Fruit fly (Drosophila melanogaster) whole organism, embryonic: ENCODE data around the gene CG14691.

Source experiments
- Ada2b ChIP-seq: fragments of 200-800 bp; sonication (Bioruptor generic); IDR thresholded peaks from 2 replicates; pipeline ENCODE4 v1.3.6; 2022; ENCODE audit warnings: missing biosample characterization, missing genetic modification characterization
- BtbVII ChIP-seq: fragments of 200-800 bp; sonication (Bioruptor generic); optimal IDR thresholded peaks from 3 replicates; lab custom pipeline; 2017; ENCODE audit warnings: missing biosample characterization, mild to moderate bottlenecking, missing genetic modification characterization
- CG1024 ChIP-seq: fragments of 200-800 bp; sonication (Bioruptor generic); IDR thresholded peaks from 2 replicates; pipeline ENCODE4 v1.3.6; 2022; ENCODE audit warnings: missing biosample characterization, missing genetic modification characterization
- CG10321 ChIP-seq: fragments of 200-800 bp; sonication (Bioruptor generic); IDR thresholded peaks from 2 replicates; pipeline ENCODE4 v1.3.6; 2022; ENCODE audit warnings: missing biosample characterization, missing genetic modification characterization
- CG10431 ChIP-seq: fragments of 200-800 bp; sonication (Bioruptor generic); optimal IDR thresholded peaks from 3 replicates; lab custom pipeline; 2018; ENCODE audit warnings: missing biosample characterization, mild to moderate bottlenecking, missing genetic modification characterization
- CG10565 ChIP-seq: fragments of 200-800 bp; sonication (Bioruptor generic); optimal IDR thresholded peaks from 3 replicates; lab custom pipeline; 2016; ENCODE audit warnings: missing biosample characterization, mild to moderate bottlenecking, missing genetic modification characterization
- CG13296 ChIP-seq: fragments of 200-800 bp; sonication (Bioruptor generic); optimal IDR thresholded peaks from 3 replicates; lab custom pipeline; 2018; ENCODE audit warnings: missing biosample characterization, mild to moderate bottlenecking, missing genetic modification characterization
- CG15696 ChIP-seq: fragments of 200-800 bp; sonication (Bioruptor generic); optimal IDR thresholded peaks from 2 replicates; lab custom pipeline; 2019; ENCODE audit warnings: missing biosample characterization, mild to moderate bottlenecking, missing genetic modification characterization, moderate library complexity
- CG2116 ChIP-seq: fragments of 200-800 bp; sonication (Bioruptor generic); optimal IDR thresholded peaks from 3 replicates; lab custom pipeline; 2018; ENCODE audit warnings: missing biosample characterization, mild to moderate bottlenecking, missing genetic modification characterization
- CG2129 ChIP-seq: fragments of 200-800 bp; sonication (Bioruptor generic); IDR thresholded peaks from 2 replicates; pipeline ENCODE4 v1.3.6; 2022; ENCODE audit warnings: missing biosample characterization, missing genetic modification characterization; ENCODE audit not compliant: partially characterized antibody
- CG34376 ChIP-seq: fragments of 200-800 bp; sonication (Bioruptor generic); optimal IDR thresholded peaks from 2 replicates; lab custom pipeline; 2018; ENCODE audit warnings: missing biosample characterization, mild to moderate bottlenecking, missing genetic modification characterization
- CG42726 ChIP-seq: fragments of 200-800 bp; sonication (Bioruptor generic); IDR thresholded peaks from 2 replicates; pipeline ENCODE4 v1.3.6; 2022; ENCODE audit warnings: missing biosample characterization, missing genetic modification characterization; ENCODE audit not compliant: partially characterized antibody
- CG4424 ChIP-seq: fragments of 200-800 bp; sonication (Bioruptor generic); optimal IDR thresholded peaks from 3 replicates; lab custom pipeline; 2016; ENCODE audit warnings: missing biosample characterization, missing genetic modification characterization
- CG5953 ChIP-seq: fragments of 200-800 bp; sonication (Bioruptor generic); IDR thresholded peaks from 2 replicates; pipeline ENCODE4 v1.3.6; 2022; ENCODE audit warnings: missing biosample characterization, missing genetic modification characterization
- CG6791 ChIP-seq: fragments of 200-800 bp; sonication (Bioruptor generic); IDR thresholded peaks from 3 replicates; pipeline ENCODE4 v1.3.6; 2022; ENCODE audit warnings: missing biosample characterization, missing genetic modification characterization; ENCODE audit not compliant: partially characterized antibody
- CG6813 ChIP-seq: fragments of 200-800 bp; sonication (Bioruptor generic); optimal IDR thresholded peaks from 2 replicates; lab custom pipeline; 2017; ENCODE audit warnings: missing biosample characterization, missing genetic modification characterization, mild to moderate bottlenecking, moderate library complexity, missing genetic modification reagents
- CG6854 ChIP-seq: fragments of 200-800 bp; sonication (Bioruptor generic); optimal IDR thresholded peaks from 3 replicates; lab custom pipeline; 2017; ENCODE audit warnings: missing biosample characterization, mild to moderate bottlenecking, missing genetic modification characterization
- Dad ChIP-seq: fragments of 200-800 bp; sonication (Bioruptor generic); optimal IDR thresholded peaks from 3 replicates; lab custom pipeline; 2016; ENCODE audit warnings: missing biosample characterization, missing genetic modification characterization
- E2f2 ChIP-seq: fragments of 200-800 bp; sonication (Bioruptor generic); IDR thresholded peaks from 2 replicates; pipeline ENCODE4 v1.3.6; 2022; ENCODE audit warnings: missing biosample characterization, missing genetic modification characterization
- Elba2 ChIP-seq: fragments of 200-800 bp; sonication (Bioruptor generic); optimal IDR thresholded peaks from 3 replicates; lab custom pipeline; 2016; ENCODE audit warnings: missing biosample characterization, missing genetic modification characterization
- Fer2 ChIP-seq: fragments of 200-800 bp; sonication (Bioruptor generic); optimal IDR thresholded peaks from 2 replicates; lab custom pipeline; 2018; ENCODE audit warnings: missing biosample characterization, mild to moderate bottlenecking, missing genetic modification characterization, moderate library complexity
- HLH54F ChIP-seq: fragments of 200-800 bp; sonication (Bioruptor generic); optimal IDR thresholded peaks from 3 replicates; lab custom pipeline; 2016; ENCODE audit warnings: missing biosample characterization, missing genetic modification characterization
- Hmx ChIP-seq: fragments of 200-800 bp; sonication (Bioruptor generic); optimal IDR thresholded peaks from 2 replicates; lab custom pipeline; 2016; ENCODE audit warnings: missing biosample characterization, missing genetic modification characterization
- Hr78 ChIP-seq, 2 experiments: fragments of 200-800 bp in 1 of 2; fragments of >200 bp in 1 of 2; sonication (Bioruptor generic) in 1 of 2; optimal IDR thresholded peaks; 2 replicates each; lab custom pipeline; 2017 to 2019; ENCODE audit warnings: missing biosample characterization in 2 of 2, missing genetic modification characterization in 2 of 2, mild to moderate bottlenecking in 1 of 2, moderate library complexity in 1 of 2
- Lim3 ChIP-seq: fragments of 200-800 bp; sonication (Bioruptor generic); IDR thresholded peaks from 2 replicates; pipeline ENCODE4 v1.3.6; 2022; ENCODE audit warnings: missing biosample characterization, missing genetic modification characterization
- MESR4 ChIP-seq: fragments of 200-800 bp; sonication (Bioruptor generic); optimal IDR thresholded peaks from 2 replicates; lab custom pipeline; 2018; ENCODE audit warnings: missing biosample characterization, mild to moderate bottlenecking, missing genetic modification characterization, moderate library complexity
- Meics ChIP-seq: fragments of 200-800 bp; sonication (Bioruptor generic); optimal IDR thresholded peaks from 2 replicates; lab custom pipeline; 2017; ENCODE audit warnings: missing biosample characterization, mild to moderate bottlenecking, missing genetic modification characterization
- Myb ChIP-seq: fragments of 200-800 bp; sonication (Bioruptor generic); optimal IDR thresholded peaks from 2 replicates; lab custom pipeline; 2016; ENCODE audit warnings: missing biosample characterization, missing genetic modification characterization
- NK7.1 ChIP-seq: fragments of 200-800 bp; sonication (Bioruptor generic); optimal IDR thresholded peaks from 3 replicates; lab custom pipeline; 2016; ENCODE audit warnings: missing biosample characterization, missing genetic modification characterization
- Nf-YB ChIP-seq: fragments of 200-800 bp; sonication (Bioruptor generic); optimal IDR thresholded peaks from 3 replicates; lab custom pipeline; 2019; ENCODE audit warnings: missing biosample characterization, mild to moderate bottlenecking, missing genetic modification characterization, moderate library complexity
- NfI ChIP-seq: fragments of 200-800 bp; sonication (Bioruptor generic); optimal IDR thresholded peaks from 3 replicates; lab custom pipeline; 2018; ENCODE audit warnings: missing biosample characterization, mild to moderate bottlenecking, missing genetic modification characterization, moderate library complexity
- Optix ChIP-seq: fragments of 200-800 bp; sonication (Bioruptor generic); IDR thresholded peaks from 3 replicates; pipeline ENCODE4 v1.3.6; 2022; ENCODE audit warnings: missing biosample characterization, missing genetic modification characterization
- Ssrp ChIP-seq: fragments of 200-800 bp; sonication (Bioruptor generic); optimal IDR thresholded peaks from 2 replicates; lab custom pipeline; 2018; ENCODE audit warnings: missing biosample characterization, mild to moderate bottlenecking, missing genetic modification characterization, moderate library complexity
- bigmax ChIP-seq: fragments of 200-800 bp; sonication (Bioruptor generic); optimal IDR thresholded peaks from 2 replicates; lab custom pipeline; 2018; ENCODE audit warnings: missing biosample characterization, mild to moderate bottlenecking, missing genetic modification characterization
- bsh ChIP-seq, 2 experiments: fragments of 200-800 bp; sonication (Bioruptor generic); optimal IDR thresholded peaks; 2 replicates each; lab custom pipeline; 2017 to 2018; ENCODE audit warnings: mild to moderate bottlenecking in 2 of 2, missing biosample characterization in 2 of 2, missing genetic modification characterization in 2 of 2, moderate library complexity in 1 of 2
- ewg ChIP-seq: fragments of 200-800 bp; sonication (Bioruptor generic); optimal IDR thresholded peaks from 3 replicates; lab custom pipeline; 2017; ENCODE audit warnings: mild to moderate bottlenecking, missing biosample characterization, missing genetic modification reagents, missing genetic modification characterization
- gem ChIP-seq: fragments of 200-800 bp; sonication (Bioruptor generic); optimal IDR thresholded peaks from 2 replicates; lab custom pipeline; 2019; ENCODE audit warnings: missing biosample characterization, mild to moderate bottlenecking, missing genetic modification characterization, moderate library complexity
- grau ChIP-seq: fragments of 200-800 bp; optimal IDR thresholded peaks from 3 replicates; lab custom pipeline; 2019; ENCODE audit warnings: missing biosample characterization, mild to moderate bottlenecking, missing genetic modification characterization, moderate library complexity
- insv ChIP-seq, 2 experiments: fragments of 200-800 bp; sonication (Bioruptor generic); optimal IDR thresholded peaks; 3 replicates each; lab custom pipeline; 2016 to 2018; ENCODE audit warnings: missing biosample characterization in 2 of 2, missing genetic modification characterization in 2 of 2
- kah ChIP-seq: fragments of 200-800 bp; sonication (Bioruptor generic); optimal IDR thresholded peaks from 2 replicates; lab custom pipeline; 2018; ENCODE audit warnings: missing biosample characterization, mild to moderate bottlenecking, missing genetic modification characterization
- lilli ChIP-seq: fragments of 200-800 bp; sonication (Bioruptor generic); optimal IDR thresholded peaks from 3 replicates; lab custom pipeline; 2016; ENCODE audit warnings: missing biosample characterization, missing genetic modification characterization
- lmd ChIP-seq: fragments of 200-800 bp; sonication (Bioruptor generic); IDR thresholded peaks from 2 replicates; pipeline ENCODE4 v1.3.6; 2022; ENCODE audit warnings: missing biosample characterization, missing genetic modification characterization
- lola ChIP-seq, 3 experiments: fragments of >200 bp in 2 of 3; fragments of 200-800 bp in 1 of 3; sonication (Bioruptor generic) in 1 of 3; optimal IDR thresholded peaks; 2 replicates each; lab custom pipeline; 2017 to 2019; ENCODE audit warnings: missing biosample characterization in 3 of 3, missing genetic modification characterization in 3 of 3, mild to moderate bottlenecking in 1 of 3, moderate library complexity in 1 of 3
- nau ChIP-seq: fragments of 200-800 bp; sonication (Bioruptor generic); optimal IDR thresholded peaks from 3 replicates; lab custom pipeline; 2017; ENCODE audit warnings: missing biosample characterization, mild to moderate bottlenecking, missing genetic modification characterization, missing genetic modification reagents
- pzg ChIP-seq: fragments of 200-800 bp; sonication (Bioruptor generic); optimal IDR thresholded peaks from 3 replicates; lab custom pipeline; 2018; ENCODE audit warnings: missing biosample characterization, mild to moderate bottlenecking, missing genetic modification characterization, moderate library complexity
- seq ChIP-seq: fragments of 200-800 bp; sonication (Bioruptor generic); IDR thresholded peaks from 2 replicates; pipeline ENCODE4 v1.3.6; 2022; ENCODE audit warnings: missing biosample characterization, missing genetic modification characterization
- sima ChIP-seq: fragments of 200-800 bp; sonication (Bioruptor generic); optimal IDR thresholded peaks from 2 replicates; lab custom pipeline; 2016; ENCODE audit warnings: missing biosample characterization, missing genetic modification characterization
- unpg ChIP-seq: fragments of 200-800 bp; sonication (Bioruptor generic); optimal IDR thresholded peaks from 3 replicates; lab custom pipeline; 2018; ENCODE audit warnings: missing biosample characterization, mild to moderate bottlenecking, missing genetic modification characterization, moderate library complexity
- vvl ChIP-seq: fragments of 200-800 bp; sonication (Bioruptor generic); IDR thresholded peaks from 2 replicates; pipeline ENCODE4 v1.3.6; 2022; ENCODE audit warnings: missing biosample characterization, missing genetic modification characterization

The CG14691 gene

DNA sequence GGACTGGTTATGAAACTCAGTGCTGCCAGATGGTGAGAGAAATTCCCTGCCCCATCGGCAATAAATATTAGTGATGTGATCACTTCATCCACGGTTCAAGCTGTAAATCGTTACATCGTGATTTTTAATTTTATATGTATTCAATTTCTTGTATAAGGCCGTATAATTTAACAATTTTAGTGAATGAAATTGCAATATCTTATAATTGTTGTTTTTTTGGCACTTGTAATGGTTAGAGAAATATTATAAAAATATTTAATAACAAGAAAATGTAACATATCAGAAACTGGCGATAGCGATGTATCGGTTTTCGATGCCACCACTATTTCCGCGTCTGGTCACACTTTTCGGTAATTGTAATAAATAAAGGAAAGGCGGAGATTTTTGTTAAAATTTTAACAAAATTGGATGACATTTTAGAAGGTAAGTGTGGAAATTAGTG is 28.6 kb upstream of the CG14691 start, which contains the start of the genes mRpL37 and Rbp1 (continued):
- peak; percentile 81 for TF ChIP-seq Ssrp (tag; lab: Kevin White, UChicago)
- no peak for TF ChIP-seq CG6854 (GFP tag; lab: Kevin White, UChicago)
- TF ChIP-seq CG1024 (GFP tag; lab: Robert Waterston, UW): no peak
- peak; percentile 66 for TF ChIP-seq HLH54F (GFP tag; lab: Kevin White, UChicago)
- no peak for TF ChIP-seq bigmax (GFP tag; lab: Kevin White, UChicago)
- TF ChIP-seq CG15696 (tag; lab: Kevin White, UChicago): peak; percentile 88
- TF ChIP-seq CG6813: no peak
- TF ChIP-seq sima (GFP tag; lab: Kevin White, UChicago): no peak
- peak; percentile 45 for TF ChIP-seq Fer2 (tag; lab: Kevin White, UChicago)
- no peak for TF ChIP-seq Myb (GFP tag; lab: Kevin White, UChicago)
- no peak for TF ChIP-seq BtbVII
- TF ChIP-seq lmd (GFP tag; lab: Robert Waterston, UW): peak; percentile 70
- peak; percentile 98 for TF ChIP-seq CG2129 (GFP tag; lab: Robert Waterston, UW)
- no peak for TF ChIP-seq Nf-YB (GFP tag; lab: Kevin White, UChicago)
- TF ChIP-seq seq (GFP tag; lab: Robert Waterston, UW): no peak
- peak; percentile 69 for TF ChIP-seq unpg
- TF ChIP-seq Hr78 (GFP tag; optimal IDR thresholded peaks at IDR 0.05; lab: Kevin White, UChicago): no peak
- TF ChIP-seq E2f2 (GFP tag; lab: Robert Waterston, UW): peak; percentile 57
- TF ChIP-seq lilli (GFP tag; lab: Kevin White, UChicago): peak; percentile 81
- TF ChIP-seq CG6791 (GFP tag; lab: Robert Waterston, UW): peak; percentile 60; the same call in 2 of the 3 replicates
- TF ChIP-seq lola (GFP tag; optimal IDR thresholded peaks at IDR 0.05; lab: Kevin White, UChicago): peak in 1 of 3 experiments; percentile 86
- no peak for TF ChIP-seq nau (GFP tag; lab: Kevin White, UChicago)
- TF ChIP-seq CG10321 (GFP tag; lab: Robert Waterston, UW): no peak
- no peak for TF ChIP-seq CG5953
- TF ChIP-seq NfI (GFP tag; lab: Kevin White, UChicago): peak; percentile 71
- no peak for TF ChIP-seq MESR4 (GFP tag; lab: Kevin White, UChicago)
- no peak for TF ChIP-seq Hmx (GFP tag; lab: Kevin White, UChicago)
- peak; percentile 1 for TF ChIP-seq CG34376 (GFP tag; lab: Kevin White, UChicago)
- TF ChIP-seq vvl (GFP tag; lab: Robert Waterston, UW): no peak; the same call in 1 of the 2 replicates
- TF ChIP-seq grau (tag; lab: Kevin White, UChicago): peak; percentile 84
- TF ChIP-seq CG4424 (GFP tag; lab: Kevin White, UChicago): peak; percentile 77
- TF ChIP-seq Lim3 (GFP tag; lab: Robert Waterston, UW): no peak
- TF ChIP-seq Elba2 (GFP tag; lab: Kevin White, UChicago): peak; percentile 20
- TF ChIP-seq CG10565 (GFP tag; lab: Kevin White, UChicago): no peak
- TF ChIP-seq pzg: peak; percentile 50
- TF ChIP-seq insv (GFP tag; optimal IDR thresholded peaks at IDR 0.05; lab: Kevin White, UChicago): peak in 1 of 2 experiments; percentile 42
- no peak for TF ChIP-seq CG10431 (GFP tag; lab: Kevin White, UChicago)
- peak; percentile 42; the same call in 1 of the 2 replicates for TF ChIP-seq Ada2b (GFP tag; lab: Robert Waterston, UW)
- peak; percentile 63 for TF ChIP-seq CG2116 (GFP tag; lab: Kevin White, UChicago)
- TF ChIP-seq kah (GFP tag; lab: Kevin White, UChicago): no peak
- peak in 1 of 2 experiments; percentile 68 for TF ChIP-seq bsh (GFP tag; optimal IDR thresholded peaks at IDR 0.05; lab: Kevin White, UChicago)
- no peak for TF ChIP-seq NK7.1 (GFP tag; lab: Kevin White, UChicago)
- peak; percentile 88 for TF ChIP-seq gem (tag; lab: Kevin White, UChicago)
- peak; percentile 18 for TF ChIP-seq ewg (GFP tag; lab: Kevin White, UChicago)
- no peak for TF ChIP-seq CG42726 (GFP tag; lab: Robert Waterston, UW)
- peak; percentile 65 for TF ChIP-seq Meics
- TF ChIP-seq CG13296 (GFP tag; lab: Kevin White, UChicago): peak; percentile 47
- no peak for TF ChIP-seq Optix
- peak; percentile 24 for TF ChIP-seq Dad (GFP tag; lab: Kevin White, UChicago)
